Worm (Caenorhabditis elegans): ENCODE data around the gene del-2.

DNA sequence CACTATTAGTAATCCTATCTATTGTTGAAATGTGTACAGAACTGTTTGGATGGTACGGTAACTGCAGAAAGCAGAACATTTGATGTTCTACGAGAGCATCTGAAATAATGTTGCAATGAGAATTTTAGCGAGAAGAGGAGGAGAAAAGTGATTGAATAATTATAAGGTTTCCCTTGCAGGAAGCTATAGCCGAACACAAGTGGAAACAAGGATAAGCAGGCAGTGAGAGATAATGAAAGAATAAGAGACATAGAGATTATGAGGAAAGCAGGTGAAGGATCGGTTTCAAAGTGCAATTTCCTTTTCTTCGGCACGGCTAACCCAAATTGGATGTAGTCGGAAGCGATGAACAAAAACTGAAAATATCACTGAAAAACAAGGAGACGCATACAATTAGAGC is at the start of gene del-2:
- TF ChIP-seq dve-1 (tag; optimal IDR thresholded peaks at IDR 0.05) (no peak), pqm-1 (tag; optimal IDR thresholded peaks at IDR 0.05) (no peak), zip-5 (tag; optimal IDR thresholded peaks at IDR 0.05) (no peak), fkh-10 (GFP tag; optimal IDR thresholded peaks at IDR 0.05) (no peak)
